Worm (Caenorhabditis elegans) whole organism, L1 larva: ENCODE measurements around the gene ech-9.

Source experiments
- ets-5 ChIP-seq: fragments of 200-800 bp; sonication (Bioruptor generic); IDR thresholded peaks from 2 replicates; pipeline ENCODE4 v1.3.6; 2022; ENCODE audit warnings: missing genetic modification characterization, missing compliant biosample characterization
- pax-3 ChIP-seq: fragments of 200-800 bp; sonication (Bioruptor generic); optimal IDR thresholded peaks from 2 replicates; lab custom pipeline; 2018; ENCODE audit warnings: mild to moderate bottlenecking, missing genetic modification characterization, moderate library complexity, missing compliant biosample characterization

- TF ChIP-seq pax-3 (tag; lab: Kevin White, UChicago), result no peak
- no peak for TF ChIP-seq ets-5
These were observed 15.9 kb downstream of the ech-9 start, which contains the start of gene qns-1 for ce11 chrIV:10219208-10219607.
